Worm (Caenorhabditis elegans): ENCODE data around the gene tyra-3.

Gene tyra-3

DNA sequence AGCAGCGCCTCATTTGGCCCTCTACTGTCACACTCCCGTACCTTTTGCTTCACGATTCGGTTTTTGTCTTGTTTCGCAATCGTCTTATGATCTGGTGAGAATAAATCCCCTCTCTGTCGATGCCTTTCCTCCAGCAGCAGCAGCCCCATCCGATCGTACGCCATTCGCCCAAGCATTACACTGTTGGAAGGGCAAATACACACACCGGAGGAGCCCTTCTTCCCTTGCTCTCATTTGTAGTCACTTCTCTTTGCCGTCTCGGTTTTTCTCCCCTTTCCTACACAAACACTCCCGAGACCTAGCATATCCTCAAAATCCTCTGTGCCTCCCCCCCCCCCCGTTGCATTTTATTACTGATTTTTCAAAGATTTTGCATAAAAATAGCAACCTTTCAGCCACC is 51.0 kb downstream of the tyra-3 start, which contains the start of gene set-30:
Gene set-30, plus strand, starts transcription at position 396 of the 400 bp plus-strand sequence.
- no peak for TF ChIP-seq elt-1 (tag; optimal IDR thresholded peaks at IDR 0.05)
- TF ChIP-seq nhr-129 (tag; optimal IDR thresholded peaks at IDR 0.05), result peak; percentile 33

DNA sequence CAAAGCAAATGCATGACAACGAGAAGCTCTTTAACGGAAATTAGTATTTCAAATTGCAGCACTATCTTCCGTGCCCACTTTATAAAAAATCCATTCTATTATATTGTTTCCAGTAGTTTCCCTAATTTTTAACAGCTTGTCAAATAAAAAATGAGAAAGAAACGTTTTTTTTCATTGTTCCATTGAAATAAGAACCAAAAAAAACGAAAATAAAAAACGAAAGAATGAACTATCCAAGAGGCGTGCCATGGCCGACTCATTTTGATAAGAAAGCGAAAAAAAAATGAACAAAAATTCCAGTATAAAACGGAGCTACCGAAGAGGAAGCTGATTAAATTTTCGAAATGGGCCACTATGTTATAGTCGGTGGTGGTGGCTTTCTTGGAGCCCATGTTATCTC is 57.1 kb downstream of the tyra-3 start, which contains the start of gene hsd-2:
Gene hsd-2, plus strand, starts transcription at position 301 of the 400 bp plus-strand sequence.
- TF ChIP-seq mab-5 (tag; optimal IDR thresholded peaks at IDR 0.05) (no peak), snpc-4 (tag; optimal IDR thresholded peaks at IDR 0.05) (no peak), elt-1 (tag; optimal IDR thresholded peaks at IDR 0.05) (no peak), gmeb-1 (tag; optimal IDR thresholded peaks at IDR 0.05) (no peak), R02D3.7 (tag; optimal IDR thresholded peaks at IDR 0.05) (no peak), crh-2 (tag; optimal IDR thresholded peaks at IDR 0.05) (no peak), ama-1 (optimal IDR thresholded peaks at IDR 0.05) (no peak), skn-1 (tag; optimal IDR thresholded peaks at IDR 0.05) (no peak), nhr-10 (tag; optimal IDR thresholded peaks at IDR 0.05) (no peak), nhr-11 (tag; optimal IDR thresholded peaks at IDR 0.05) (no peak), lin-39 (tag; optimal IDR thresholded peaks at IDR 0.05) (no peak), peb-1 (tag; optimal IDR thresholded peaks at IDR 0.05) (no peak), nhr-129 (tag; optimal IDR thresholded peaks at IDR 0.05) (no peak), nhr-23 (tag; optimal IDR thresholded peaks at IDR 0.05) (no peak), unc-62 (GFP tag; optimal IDR thresholded peaks at IDR 0.05) (no peak), Y55F3AM.14 (GFP tag; optimal IDR thresholded peaks at IDR 0.05) (no peak), ztf-11 (tag; optimal IDR thresholded peaks at IDR 0.05) (no peak), ceh-82 (tag; optimal IDR thresholded peaks at IDR 0.05) (no peak), lsy-2 (tag; optimal IDR thresholded peaks at IDR 0.05) (no peak)
